Worm (Caenorhabditis elegans) whole organism, L4/young adult: ENCODE data around the gene fbxa-39.

Experiments used
- dao-5 ChIP-seq: sonication (generic microtip); optimal IDR thresholded peaks from 2 replicates; lab custom pipeline; 2016; ENCODE audit warnings: missing genotype, missing genetic modification characterization, moderate library complexity, missing compliant biosample characterization
- him-1 ChIP-seq: sonication (generic microtip); optimal IDR thresholded peaks from 2 replicates; lab custom pipeline; 2016; ENCODE audit warnings: missing genotype, missing genetic modification reagents, missing genetic modification characterization, missing compliant biosample characterization

ce11 chrIII:2291139-2291538 lies 18.3 kb downstream of the fbxa-39 start, which contains the start of gene fbxa-219:
- TF ChIP-seq him-1 (no peak), dao-5 (tag; lab: Kevin White, UChicago) (no peak)
